Worm (Caenorhabditis elegans): Measurements from ENCODE around the gene C07G1.15.

The C07G1.15 gene

DNA sequence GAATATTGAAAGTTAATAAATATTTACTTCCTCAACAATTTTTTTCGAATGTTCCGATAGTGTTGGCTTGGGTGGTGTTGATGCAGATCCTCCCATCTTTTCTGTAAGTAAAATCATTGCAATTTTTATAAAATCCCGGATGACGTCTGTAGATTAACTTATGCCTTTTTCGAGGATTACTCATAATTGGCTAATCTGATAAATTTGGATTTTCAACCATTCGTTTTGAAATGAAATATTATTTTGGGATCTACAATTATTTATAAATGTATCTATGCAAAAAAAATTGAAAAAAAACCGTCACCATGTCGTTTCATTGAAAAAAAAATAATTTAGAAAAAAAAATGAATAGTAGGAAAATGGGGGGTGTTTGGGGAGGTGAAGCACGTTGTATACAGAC, 31.4 kb downstream of the C07G1.15 start, which contains the start of gene glrx-22:
Gene glrx-22 (minus strand): TSS at position 101 of the 400 bp plus-strand sequence.
- TF ChIP-seq tbx-8 (GFP tag; optimal IDR thresholded peaks at IDR 0.05) (no peak), M03D4.4 (tag; optimal IDR thresholded peaks at IDR 0.05) (no peak), ceh-43 (GFP tag; optimal IDR thresholded peaks at IDR 0.05) (no peak), ham-2 (GFP tag; optimal IDR thresholded peaks at IDR 0.05) (no peak), ceh-39 (tag; optimal IDR thresholded peaks at IDR 0.05) (no peak), sptf-1 (tag; optimal IDR thresholded peaks at IDR 0.05) (no peak), zip-8 (tag; optimal IDR thresholded peaks at IDR 0.05) (no peak), unc-39 (tag; optimal IDR thresholded peaks at IDR 0.05) (no peak), snpc-4 (tag; optimal IDR thresholded peaks at IDR 0.05) (no peak), sem-2 (GFP tag; optimal IDR thresholded peaks at IDR 0.05) (no peak)

DNA sequence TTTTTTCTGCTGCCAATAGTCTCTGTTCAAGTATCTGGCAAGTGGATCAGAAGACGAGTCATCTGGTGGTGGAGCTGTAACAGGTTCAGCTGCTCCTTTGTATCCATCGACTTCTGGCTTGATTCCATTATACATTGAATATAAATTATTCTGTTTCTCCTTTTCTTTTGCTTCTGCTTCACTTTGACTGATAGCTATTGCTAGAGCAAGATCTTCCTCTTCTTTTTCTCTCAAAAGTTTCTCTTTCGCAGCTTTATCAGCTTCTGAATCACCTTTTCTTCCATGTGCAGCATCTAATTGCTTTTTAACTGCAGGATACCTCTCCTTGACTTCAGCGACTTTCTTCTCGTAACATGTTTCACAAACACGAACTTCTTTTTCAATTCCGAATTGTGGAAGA, 33.8 kb downstream of the C07G1.15 start:
- TF ChIP-seq mep-1 (tag; optimal IDR thresholded peaks at IDR 0.05) (no peak), lin-32 (GFP tag; optimal IDR thresholded peaks at IDR 0.05) (no peak), ztf-11 (tag; optimal IDR thresholded peaks at IDR 0.05) (no peak), elt-1 (tag; optimal IDR thresholded peaks at IDR 0.05; ENCODE audit: borderline replicate concordance, insufficient read depth) (no peak), flh-1 (GFP tag; optimal IDR thresholded peaks at IDR 0.05) (no peak), nhr-12 (tag; optimal IDR thresholded peaks at IDR 0.05) (no peak), lsy-2 (tag; optimal IDR thresholded peaks at IDR 0.05) (no peak), ham-2 (GFP tag; optimal IDR thresholded peaks at IDR 0.05) (no peak), sem-2 (GFP tag; optimal IDR thresholded peaks at IDR 0.05) (no peak), hlh-1 (tag; optimal IDR thresholded peaks at IDR 0.05) (no peak), unc-62 (GFP tag; optimal IDR thresholded peaks at IDR 0.05) (no peak), mls-2 (tag; optimal IDR thresholded peaks at IDR 0.05) (no peak), zip-8 (tag; optimal IDR thresholded peaks at IDR 0.05) (no peak), drap-1 (GFP tag; optimal IDR thresholded peaks at IDR 0.05) (no peak)

DNA sequence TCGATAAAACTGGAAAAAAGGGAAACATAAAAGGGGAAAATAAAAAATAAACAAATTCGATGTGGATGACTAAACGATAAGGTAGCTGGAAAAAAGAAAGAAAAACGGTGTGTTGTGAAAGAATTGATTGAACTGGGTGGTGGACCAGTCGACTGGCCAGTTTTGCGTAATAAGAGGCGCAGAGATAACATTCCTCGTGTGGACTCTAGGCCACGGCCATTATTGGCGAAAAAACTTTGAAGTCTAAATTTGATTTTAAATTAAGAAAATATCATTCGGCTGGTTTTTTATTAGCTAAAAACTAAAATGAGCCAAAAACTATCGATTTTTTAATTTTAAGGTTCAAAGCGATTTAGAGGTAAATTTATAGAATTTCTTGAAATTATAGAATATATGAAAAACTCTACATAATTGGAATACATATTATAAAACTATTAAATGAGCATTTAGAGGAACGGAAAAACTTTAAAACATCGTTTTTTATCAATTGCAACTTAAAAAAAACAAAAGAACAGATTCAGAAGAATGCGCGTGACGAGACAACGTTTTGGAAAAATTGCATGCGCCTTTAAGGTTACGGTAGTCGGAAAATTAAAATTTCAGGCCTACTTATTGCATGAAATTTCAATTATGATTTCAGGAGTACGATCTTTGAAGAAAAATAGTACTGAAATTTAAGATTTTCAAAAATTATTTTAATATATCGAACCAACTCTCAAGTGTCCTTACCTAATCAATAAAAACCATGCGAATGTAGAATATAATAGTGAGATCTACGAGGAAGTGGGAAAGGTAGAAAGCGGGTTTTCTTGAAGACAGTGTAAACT, 35.7 kb downstream of the C07G1.15 start, which contains the start of gene hgrs-1:
Gene hgrs-1 (minus strand): TSS at position 777 of the 827 bp plus-strand sequence.
- TF ChIP-seq ceh-43 (GFP tag; optimal IDR thresholded peaks at IDR 0.05) (no peak), mep-1 (tag; optimal IDR thresholded peaks at IDR 0.05) (peak; percentile 3)

DNA sequence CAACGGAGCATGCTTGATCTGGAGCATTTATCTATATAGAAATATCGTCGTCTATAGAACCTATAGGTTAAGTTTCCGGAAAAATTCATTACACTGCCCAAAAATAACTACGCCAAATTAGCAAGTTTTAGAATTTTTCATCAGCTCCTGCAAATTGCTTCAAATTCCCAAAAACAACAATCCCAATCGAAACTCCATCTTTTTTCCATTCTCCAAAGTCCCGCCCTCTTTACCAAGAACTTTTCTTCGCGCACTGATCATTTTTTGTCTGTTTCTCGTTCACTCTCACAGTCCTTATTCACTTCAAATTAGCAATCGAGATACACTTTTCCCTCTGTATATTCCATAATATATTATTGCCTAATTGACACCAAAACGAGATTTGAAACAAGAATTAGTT, 36.5 kb downstream of the C07G1.15 start, which contains the start of gene svh-1:
Gene svh-1 (plus strand): TSS at position 301 of the 400 bp plus-strand sequence.
- TF ChIP-seq sem-2 (GFP tag; optimal IDR thresholded peaks at IDR 0.05): no peak
- TF ChIP-seq ceh-83 (GFP tag; optimal IDR thresholded peaks at IDR 0.05): no peak
- TF ChIP-seq ztf-11 (tag; optimal IDR thresholded peaks at IDR 0.05): no peak
- TF ChIP-seq sptf-1 (tag; optimal IDR thresholded peaks at IDR 0.05): no peak
- no peak for TF ChIP-seq bed-3 (GFP tag; optimal IDR thresholded peaks at IDR 0.05)
- TF ChIP-seq snpc-4 (tag; optimal IDR thresholded peaks at IDR 0.05): no peak
- no peak for TF ChIP-seq ceh-43 (GFP tag; optimal IDR thresholded peaks at IDR 0.05)
- TF ChIP-seq ces-1 (GFP tag; optimal IDR thresholded peaks at IDR 0.05): no peak
- TF ChIP-seq elt-1 (tag; optimal IDR thresholded peaks at IDR 0.05; ENCODE audit: borderline replicate concordance, insufficient read depth): no peak

DNA sequence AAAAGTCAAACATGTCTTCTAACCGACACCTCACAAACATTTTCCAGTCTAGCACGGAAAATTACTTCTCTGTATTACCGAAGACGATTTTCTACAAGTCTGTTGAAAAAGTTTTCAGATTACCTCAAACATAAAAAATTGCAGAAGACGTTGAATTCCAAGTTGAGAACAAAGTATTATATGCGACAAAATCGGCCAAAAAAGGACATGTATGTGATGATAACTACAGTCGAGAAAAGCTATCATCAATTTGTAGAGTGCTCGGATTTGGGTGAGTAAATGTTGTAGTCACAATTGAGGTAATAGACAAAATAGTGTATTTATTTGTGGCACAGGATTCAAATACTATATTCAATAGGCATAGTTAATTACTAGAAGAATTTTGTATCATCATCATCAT, 39.1 kb downstream of the C07G1.15 start:
- TF ChIP-seq nhr-237 (tag; optimal IDR thresholded peaks at IDR 0.05): no peak
- TF ChIP-seq ztf-11 (tag; optimal IDR thresholded peaks at IDR 0.05): no peak
- no peak for TF ChIP-seq mls-2 (tag; optimal IDR thresholded peaks at IDR 0.05)
- TF ChIP-seq nhr-2 (tag; optimal IDR thresholded peaks at IDR 0.05): no peak
- no peak for TF ChIP-seq unc-62 (GFP tag; optimal IDR thresholded peaks at IDR 0.05)
- no peak for TF ChIP-seq elt-1 (tag; optimal IDR thresholded peaks at IDR 0.05; ENCODE audit: borderline replicate concordance, insufficient read depth)
- TF ChIP-seq blmp-1 (tag; optimal IDR thresholded peaks at IDR 0.05): no peak
- no peak for TF ChIP-seq M03D4.4 (tag; optimal IDR thresholded peaks at IDR 0.05)
- TF ChIP-seq nhr-76 (tag; optimal IDR thresholded peaks at IDR 0.05): no peak
- TF ChIP-seq ceh-39 (tag; optimal IDR thresholded peaks at IDR 0.05): no peak
- TF ChIP-seq unc-120 (tag; optimal IDR thresholded peaks at IDR 0.05; ENCODE audit: poor library complexity, severe bottlenecking): no peak
- TF ChIP-seq ceh-83 (GFP tag; optimal IDR thresholded peaks at IDR 0.05): no peak
